Worm (Caenorhabditis elegans) whole organism, L4 larva: ENCODE results near the gene col-126.

Source experiments
- daf-8 ChIP-seq: fragments of 200-800 bp; sonication (Bioruptor generic); IDR thresholded peaks from 2 replicates; pipeline ENCODE4 v1.3.6; 2022; ENCODE audit warnings: missing genetic modification characterization, missing compliant biosample characterization
- fkh-10 ChIP-seq: fragments of 150-350 bp; optimal IDR thresholded peaks from 2 replicates; lab custom pipeline; 2014; ENCODE audit warnings: missing biosample characterization, missing genetic modification reagents, missing genetic modification characterization
- zag-1 ChIP-seq: fragments of 150-350 bp; optimal IDR thresholded peaks from 2 replicates; lab custom pipeline; 2014; ENCODE audit warnings: missing biosample characterization, missing genetic modification characterization
- ztf-11 ChIP-seq: fragments of 150-350 bp; optimal IDR thresholded peaks from 2 replicates; lab custom pipeline; 2014; ENCODE audit warnings: missing biosample characterization, missing genetic modification characterization

ce11 chrIV:11296787-11297186 is 33.6 kb downstream of the col-126 start, which contains the start of gene mttu-1:
- TF ChIP-seq daf-8 (GFP tag; lab: Robert Waterston, UW) (no peak), zag-1 (tag; lab: Kevin White, UChicago) (no peak), fkh-10 (GFP tag; lab: Kevin White, UChicago) (no peak), ztf-11 (tag; lab: Kevin White, UChicago) (no peak)
